Worm (Caenorhabditis elegans) whole organism, L4 larva: ENCODE data around the gene pqn-2.

Experiments used
- R02D3.7 ChIP-seq: fragments of 150-350 bp; sonication (generic microtip); optimal IDR thresholded peaks from 3 replicates; lab custom pipeline; 2014; ENCODE audit warnings: missing biosample characterization, missing genetic modification characterization
- Y48G9A.11 ChIP-seq: fragments of 200-800 bp; sonication (Bioruptor generic); IDR thresholded peaks from 2 replicates; pipeline ENCODE4 v1.3.6; 2022; ENCODE audit warnings: missing genetic modification reagents, missing genetic modification characterization, missing compliant biosample characterization
- aly-2 ChIP-seq: sonication (generic microtip); optimal IDR thresholded peaks from 2 replicates; lab custom pipeline; 2018; ENCODE audit warnings: missing biosample characterization, missing genetic modification characterization
- egl-27 ChIP-seq: sonication (generic microtip); optimal IDR thresholded peaks from 3 replicates; lab custom pipeline; 2017; ENCODE audit warnings: missing biosample characterization, missing genetic modification reagents, missing genetic modification characterization
- fos-1 ChIP-seq: fragments of 150-350 bp; optimal IDR thresholded peaks from 2 replicates; lab custom pipeline; 2014; ENCODE audit warnings: missing biosample characterization, missing genetic modification characterization
- lin-15B ChIP-seq: fragments of 150-350 bp; sonication (generic microtip); optimal IDR thresholded peaks from 3 replicates; lab custom pipeline; 2014; ENCODE audit warnings: missing biosample characterization, missing genetic modification characterization
- lsy-2 ChIP-seq, 2 experiments: fragments of 150-350 bp in 1 of 2; sonication (generic microtip) in 1 of 2; optimal IDR thresholded peaks; 2 replicates each; lab custom pipeline; 2014 to 2017; ENCODE audit warnings: missing biosample characterization in 2 of 2, missing genetic modification characterization in 2 of 2
- mdt-29 ChIP-seq: fragments of 200-800 bp; sonication (Bioruptor generic); IDR thresholded peaks from 2 replicates; pipeline ENCODE4 v1.3.6; 2022; ENCODE audit warnings: missing genetic modification reagents, missing genetic modification characterization, missing compliant biosample characterization
- nhr-25 ChIP-seq: sonication (generic microtip); optimal IDR thresholded peaks from 2 replicates; lab custom pipeline; 2017; ENCODE audit warnings: missing genetic modification characterization, mild to moderate bottlenecking, missing compliant biosample characterization, antibody characterized with exemption, moderate library complexity, borderline replicate concordance; ENCODE audit not compliant: insufficient read depth
- nhr-6 ChIP-seq: fragments of 150-350 bp; optimal IDR thresholded peaks from 2 replicates; lab custom pipeline; 2014; ENCODE audit warnings: missing biosample characterization, missing genetic modification characterization
- sdz-12 ChIP-seq: fragments of 200-800 bp; sonication (Bioruptor generic); optimal IDR thresholded peaks from 2 replicates; lab custom pipeline; 2018; ENCODE audit warnings: mild to moderate bottlenecking, missing genetic modification characterization, missing compliant biosample characterization
- snpc-4 ChIP-seq: fragments of 150-350 bp; optimal IDR thresholded peaks from 2 replicates; lab custom pipeline; 2014; ENCODE audit warnings: missing biosample characterization, missing genetic modification characterization
- ztf-11 ChIP-seq: fragments of 150-350 bp; optimal IDR thresholded peaks from 2 replicates; lab custom pipeline; 2014; ENCODE audit warnings: missing biosample characterization, missing genetic modification characterization
- ztf-7 ChIP-seq: fragments of 150-350 bp; optimal IDR thresholded peaks from 2 replicates; lab custom pipeline; 2014; ENCODE audit warnings: missing biosample characterization, missing genetic modification characterization

DNA sequence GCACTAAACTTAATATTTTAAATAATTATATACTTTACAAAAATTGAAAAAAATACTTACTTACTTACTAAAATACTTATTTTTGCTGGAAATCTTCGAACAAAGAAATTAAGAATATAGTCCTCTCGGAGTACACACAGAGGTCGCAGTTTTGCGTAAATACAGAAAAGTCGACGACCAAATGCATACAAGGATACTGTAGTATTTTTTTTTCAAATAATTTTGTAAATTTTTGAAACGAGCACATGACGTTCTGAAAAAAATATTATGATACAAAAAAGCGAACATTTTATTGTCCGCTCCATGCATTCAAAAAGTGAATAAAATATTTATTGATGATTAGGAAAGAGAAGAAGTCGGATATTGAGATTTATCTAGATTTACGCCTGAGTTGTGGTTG lies 44.0 kb downstream of the pqn-2 start, which contains the start of gene apc-10:
- TF ChIP-seq snpc-4 (tag; lab: Kevin White, UChicago) (no peak), nhr-25 (tag; lab: Kevin White, UChicago) (no peak), sdz-12 (GFP tag; lab: Kevin White, UChicago) (no peak), lin-15B (tag; lab: Kevin White, UChicago) (no peak), nhr-6 (tag; lab: Kevin White, UChicago) (no peak), ztf-11 (no peak), mdt-29 (no peak), Y48G9A.11 (GFP tag; lab: Robert Waterston, UW) (no peak), lsy-2 (tag; optimal IDR thresholded peaks at IDR 0.05; lab: Kevin White, UChicago) (no peak), aly-2 (tag; lab: Kevin White, UChicago) (no peak), egl-27 (no peak), fos-1 (no peak), R02D3.7 (tag; lab: Kevin White, UChicago) (no peak), ztf-7 (tag; lab: Kevin White, UChicago) (no peak)
